Fruit fly (Drosophila melanogaster): ENCODE measurements around the gene abo.

Gene abo

DNA sequence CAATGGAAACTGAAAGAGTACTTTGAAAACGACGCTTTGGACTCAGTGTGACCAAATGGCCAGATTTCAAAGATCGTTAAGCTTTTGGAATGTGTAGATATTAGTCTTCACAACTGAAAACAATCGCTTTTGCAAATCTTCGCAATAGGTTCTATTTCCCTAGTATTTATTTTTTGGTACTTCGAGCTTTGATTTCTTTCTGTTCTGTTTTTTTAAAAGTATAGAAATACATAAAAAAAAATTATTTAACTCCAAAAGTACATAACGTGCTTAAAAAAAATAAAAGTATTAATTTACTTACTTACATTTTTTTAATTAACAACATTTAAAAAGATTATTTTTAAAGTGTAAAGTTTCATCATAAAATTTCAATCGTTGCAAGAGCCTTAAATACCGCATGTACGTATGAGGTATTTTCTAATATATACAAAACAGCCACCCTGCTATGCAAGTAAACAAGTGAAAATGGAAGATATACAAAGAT lies 12.3 kb upstream of the abo start, which contains the start of the genes piwi and CG12253:
Gene piwi (minus strand): TSS at position 51 of the 484 bp plus-strand sequence.
Gene CG12253 (plus strand): TSS at position 437 of the 484 bp plus-strand sequence.
- TF ChIP-seq Eip93F (GFP tag; optimal IDR thresholded peaks at IDR 0.05): no peak
- TF ChIP-seq svp (GFP tag): no peak
- peak; percentile 14 for TF ChIP-seq dac (GFP tag; optimal IDR thresholded peaks at IDR 0.05)
- TF ChIP-seq eg (GFP tag; IDR thresholded peaks at IDR 0.05): no peak
- TF ChIP-seq CG6792 (GFP tag; optimal IDR thresholded peaks at IDR 0.05): no peak
- TF ChIP-seq acj6 (GFP tag; optimal IDR thresholded peaks at IDR 0.05): peak; percentile 77
- TF ChIP-seq CG8632 (GFP tag; optimal IDR thresholded peaks at IDR 0.05): peak; percentile 66
- TF ChIP-seq CG11294 (GFP tag; IDR thresholded peaks at IDR 0.05): no peak
- TF ChIP-seq CG32006 (GFP tag; optimal IDR thresholded peaks at IDR 0.05): no peak
- TF ChIP-seq vri (GFP tag; optimal IDR thresholded peaks at IDR 0.05): no peak
- peak; percentile 63 for TF ChIP-seq Sox15 (GFP tag; optimal IDR thresholded peaks at IDR 0.05)
- no peak for TF ChIP-seq Smox (GFP tag; optimal IDR thresholded peaks at IDR 0.05)
- peak; percentile 65 for TF ChIP-seq CG31627 (GFP tag; optimal IDR thresholded peaks at IDR 0.05)
- peak; percentile 18 for TF ChIP-seq CG11902 (GFP tag; optimal IDR thresholded peaks at IDR 0.05)
- TF ChIP-seq topi (GFP tag; optimal IDR thresholded peaks at IDR 0.05): peak; percentile 55
- TF ChIP-seq CG6163 (GFP tag; IDR thresholded peaks at IDR 0.05): no peak; the same call in 2 of the 3 replicates
- no peak for TF ChIP-seq net (GFP tag; optimal IDR thresholded peaks at IDR 0.05)
- TF ChIP-seq CG7368 (GFP tag; optimal IDR thresholded peaks at IDR 0.05): no peak
- no peak for TF ChIP-seq CG9139 (GFP tag; optimal IDR thresholded peaks at IDR 0.05)
- no peak for TF ChIP-seq salr (GFP tag; optimal IDR thresholded peaks at IDR 0.05)
- no peak for TF ChIP-seq CG8319 (GFP tag; optimal IDR thresholded peaks at IDR 0.05)
- TF ChIP-seq fd59A (GFP tag; optimal IDR thresholded peaks at IDR 0.05): peak; percentile 37
- peak; percentile 69 for TF ChIP-seq fkh (GFP tag; optimal IDR thresholded peaks at IDR 0.05)
- no peak for TF ChIP-seq CG1621 (tag; optimal IDR thresholded peaks at IDR 0.05)
- no peak for TF ChIP-seq dsx (GFP tag; optimal IDR thresholded peaks at IDR 0.05; ENCODE audit: poor library complexity, severe bottlenecking)
- TF ChIP-seq CG11762 (GFP tag; optimal IDR thresholded peaks at IDR 0.05; ENCODE audit: insufficient read depth): no peak
- peak; percentile 66 for TF ChIP-seq lz (GFP tag; optimal IDR thresholded peaks at IDR 0.05)
- no peak for TF ChIP-seq Blimp-1 (GFP tag; optimal IDR thresholded peaks at IDR 0.05)
- TF ChIP-seq achi (GFP tag; optimal IDR thresholded peaks at IDR 0.05): no peak
- TF ChIP-seq CG6276 (GFP tag; optimal IDR thresholded peaks at IDR 0.05): no peak
- peak; percentile 84 for TF ChIP-seq CG15336 (GFP tag; IDR thresholded peaks at IDR 0.05)
- TF ChIP-seq Hr39 (GFP tag; optimal IDR thresholded peaks at IDR 0.05): no peak
- TF ChIP-seq Met (GFP tag; optimal IDR thresholded peaks at IDR 0.05): peak; percentile 34
- peak; percentile 81 for TF ChIP-seq OdsH (GFP tag; optimal IDR thresholded peaks at IDR 0.05)
- TF ChIP-seq Sox102F (GFP tag; optimal IDR thresholded peaks at IDR 0.05): no peak
- TF ChIP-seq ss (GFP tag; optimal IDR thresholded peaks at IDR 0.05): no peak
- TF ChIP-seq esn (GFP tag; optimal IDR thresholded peaks at IDR 0.05): peak; percentile 79
- TF ChIP-seq CG34406 (GFP tag; optimal IDR thresholded peaks at IDR 0.05): no peak
- peak; percentile 54 for TF ChIP-seq CG3032 (tag; optimal IDR thresholded peaks at IDR 0.05)
- peak; percentile 36 for TF ChIP-seq Eip75B (GFP tag; optimal IDR thresholded peaks at IDR 0.05)
- no peak for TF ChIP-seq Eip78C (GFP tag)
- TF ChIP-seq Sox14 (GFP tag; optimal IDR thresholded peaks at IDR 0.05): no peak
- TF ChIP-seq CG6808 (GFP tag; optimal IDR thresholded peaks at IDR 0.05): no peak
- no peak for TF ChIP-seq CG3919 (GFP tag; optimal IDR thresholded peaks at IDR 0.05)
- TF ChIP-seq Ets96B (tag; optimal IDR thresholded peaks at IDR 0.05): no peak
- peak; percentile 88; the same call in 2 of the 3 replicates for TF ChIP-seq CG8119 (GFP tag; IDR thresholded peaks at IDR 0.05)
- peak; percentile 82 for TF ChIP-seq CG10631 (GFP tag; optimal IDR thresholded peaks at IDR 0.05)
- no peak for TF ChIP-seq CG10669 (GFP tag; optimal IDR thresholded peaks at IDR 0.05)
- no peak for TF ChIP-seq spab (GFP tag; optimal IDR thresholded peaks at IDR 0.05)
- TF ChIP-seq CG6854 (GFP tag; optimal IDR thresholded peaks at IDR 0.05): no peak
- no peak for TF ChIP-seq pdm3 (GFP tag; optimal IDR thresholded peaks at IDR 0.05)
- peak; percentile 46 for TF ChIP-seq cyc (GFP tag; optimal IDR thresholded peaks at IDR 0.05)

All from whole organism, prepupa.